Fruit fly (Drosophila melanogaster) whole organism, embryonic: ENCODE results near the gene rost.

Source experiments
- NC2β ChIP-seq: fragments of 200-800 bp; sonication (Bioruptor generic); optimal IDR thresholded peaks from 2 replicates; lab custom pipeline; 2016; ENCODE audit warnings: missing biosample characterization, missing genetic modification characterization
- Sox102F ChIP-seq: fragments of 200-800 bp; sonication (Bioruptor generic); optimal IDR thresholded peaks from 2 replicates; lab custom pipeline; 2018; ENCODE audit warnings: missing biosample characterization, mild to moderate bottlenecking, missing genetic modification characterization, moderate library complexity
- az2 ChIP-seq: fragments of 200-800 bp; sonication (Bioruptor generic); optimal IDR thresholded peaks from 3 replicates; lab custom pipeline; 2016; ENCODE audit warnings: missing biosample characterization, missing genetic modification characterization
- nerfin-2 ChIP-seq: fragments of 200-800 bp; sonication (Bioruptor generic); IDR thresholded peaks from 2 replicates; pipeline ENCODE4 v1.3.6; 2022; ENCODE audit warnings: missing biosample characterization, missing genetic modification characterization; ENCODE audit not compliant: partially characterized antibody
- z ChIP-seq: fragments of 200-800 bp; sonication (Bioruptor generic); IDR thresholded peaks from 3 replicates; pipeline ENCODE4 v1.3.6; 2022; ENCODE audit warnings: missing biosample characterization, missing genetic modification characterization

dm6 chr2L:8948650-8949049, 40.7 kb downstream of the rost start:
- TF ChIP-seq az2 (GFP tag; lab: Kevin White, UChicago) (no peak), NC2β (GFP tag; lab: Kevin White, UChicago) (no peak), z (GFP tag; lab: Robert Waterston, UW) (no peak), nerfin-2 (GFP tag; lab: Robert Waterston, UW) (no peak), Sox102F (GFP tag; lab: Kevin White, UChicago) (no peak)
